Worm (Caenorhabditis elegans): ENCODE data around the gene ddx-23.

DNA sequence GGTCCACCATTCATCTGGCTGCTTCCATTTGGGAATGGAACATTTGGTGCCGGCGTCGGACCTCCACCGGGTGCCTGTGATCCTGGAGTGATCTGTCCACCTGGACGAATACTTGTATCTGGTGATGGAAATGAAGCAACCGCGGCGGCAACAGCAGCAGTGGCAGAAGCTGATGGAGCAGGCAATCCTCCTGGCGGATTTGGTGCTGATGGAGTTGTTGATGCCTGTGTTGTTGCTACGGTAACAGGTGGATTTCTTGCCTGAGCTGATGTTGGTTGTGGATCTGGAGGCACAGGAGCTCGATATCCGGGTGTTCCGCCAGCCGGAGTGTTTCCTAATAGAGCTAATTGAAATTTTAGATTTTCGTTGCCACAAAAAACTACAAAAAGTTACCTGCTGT lies 20.6 kb downstream of the ddx-23 start:
- TF ChIP-seq him-1 (tag; optimal IDR thresholded peaks at IDR 0.05) (no peak), dao-5 (tag; optimal IDR thresholded peaks at IDR 0.05) (no peak), W03F9.2 (tag; optimal IDR thresholded peaks at IDR 0.05) (no peak)
